Fruit fly (Drosophila melanogaster) whole organism, prepupa: ENCODE measurements around the gene mRpS33.

Source experiments
- CG10631 ChIP-seq: fragments of 200-800 bp; sonication (Bioruptor generic); optimal IDR thresholded peaks from 2 replicates; lab custom pipeline; 2016; ENCODE audit warnings: missing biosample characterization, missing genetic modification characterization
- CG10669 ChIP-seq: fragments of 200-800 bp; sonication (Bioruptor generic); optimal IDR thresholded peaks from 3 replicates; lab custom pipeline; 2018; ENCODE audit warnings: missing biosample characterization, mild to moderate bottlenecking, missing genetic modification characterization, moderate library complexity
- CG11762 ChIP-seq: fragments of 200-800 bp; sonication (Bioruptor generic); optimal IDR thresholded peaks from 3 replicates; lab custom pipeline; 2016; ENCODE audit warnings: missing biosample characterization, missing genetic modification characterization; ENCODE audit not compliant: insufficient read depth
- CG11902 ChIP-seq: fragments of 200-800 bp; sonication (Bioruptor generic); optimal IDR thresholded peaks from 3 replicates; lab custom pipeline; 2016; ENCODE audit warnings: missing biosample characterization, missing genetic modification characterization
- CG15336 ChIP-seq: fragments of 200-800 bp; sonication (Bioruptor generic); IDR thresholded peaks from 2 replicates; pipeline ENCODE4 v1.3.6; 2022; ENCODE audit warnings: missing biosample characterization, missing genetic modification characterization
- CG16779 ChIP-seq: fragments of 200-800 bp; sonication (Bioruptor generic); optimal IDR thresholded peaks from 3 replicates; lab custom pipeline; 2017; ENCODE audit warnings: missing biosample characterization, mild to moderate bottlenecking, missing genetic modification characterization
- CG3032 ChIP-seq: fragments of 200-800 bp; optimal IDR thresholded peaks from 2 replicates; lab custom pipeline; 2019; ENCODE audit warnings: missing biosample characterization, mild to moderate bottlenecking, missing genetic modification characterization, moderate library complexity
- CG32006 ChIP-seq: fragments of 200-800 bp; sonication (Bioruptor generic); optimal IDR thresholded peaks from 3 replicates; lab custom pipeline; 2017; ENCODE audit warnings: missing biosample characterization, mild to moderate bottlenecking, missing genetic modification characterization
- CG34406 ChIP-seq: fragments of 200-800 bp; sonication (Bioruptor generic); optimal IDR thresholded peaks from 3 replicates; lab custom pipeline; 2016; ENCODE audit warnings: missing biosample characterization, missing genetic modification characterization
- CG3919 ChIP-seq: fragments of 200-800 bp; sonication (Bioruptor generic); optimal IDR thresholded peaks from 3 replicates; lab custom pipeline; 2016; ENCODE audit warnings: missing biosample characterization, missing genetic modification characterization
- CG4318 ChIP-seq: fragments of 200-800 bp; sonication (Bioruptor generic); optimal IDR thresholded peaks from 3 replicates; lab custom pipeline; 2017; ENCODE audit warnings: missing biosample characterization, mild to moderate bottlenecking, missing genetic modification characterization
- CG6163 ChIP-seq: fragments of 200-800 bp; sonication (Bioruptor generic); IDR thresholded peaks from 3 replicates; pipeline ENCODE4 v1.3.6; 2022; ENCODE audit warnings: missing biosample characterization, missing genetic modification characterization
- CG6792 ChIP-seq: fragments of 200-800 bp; sonication (Bioruptor generic); optimal IDR thresholded peaks from 3 replicates; lab custom pipeline; 2016; ENCODE audit warnings: missing biosample characterization, missing genetic modification characterization
- CG6808 ChIP-seq: fragments of 200-800 bp; sonication (Bioruptor generic); optimal IDR thresholded peaks from 3 replicates; lab custom pipeline; 2017; ENCODE audit warnings: missing biosample characterization, missing genetic modification characterization, mild to moderate bottlenecking, moderate library complexity, missing genetic modification reagents
- CG6854 ChIP-seq: fragments of 200-800 bp; sonication (Bioruptor generic); optimal IDR thresholded peaks from 2 replicates; lab custom pipeline; 2017; ENCODE audit warnings: missing biosample characterization, mild to moderate bottlenecking, missing genetic modification characterization
- CG7368 ChIP-seq: fragments of 200-800 bp; sonication (Bioruptor generic); optimal IDR thresholded peaks from 3 replicates; lab custom pipeline; 2016; ENCODE audit warnings: missing biosample characterization, missing genetic modification characterization
- CG8319 ChIP-seq: fragments of 200-800 bp; sonication (Bioruptor generic); optimal IDR thresholded peaks from 3 replicates; lab custom pipeline; 2016; ENCODE audit warnings: missing biosample characterization, missing genetic modification characterization
- Eip75B ChIP-seq: fragments of 200-800 bp; sonication (Bioruptor generic); optimal IDR thresholded peaks from 3 replicates; lab custom pipeline; 2016; ENCODE audit warnings: missing biosample characterization, missing genetic modification characterization
- Eip78C ChIP-seq: fragments of 200-800 bp; sonication (Bioruptor generic); peaks from one replicate; lab custom pipeline; 2016; ENCODE audit warnings: missing biosample characterization, missing genetic modification characterization
- Gug ChIP-seq: fragments of 200-800 bp; sonication (Bioruptor generic); IDR thresholded peaks from 2 replicates; pipeline ENCODE4 v1.3.6; 2022; ENCODE audit warnings: missing biosample characterization, missing genetic modification characterization
- Hr39 ChIP-seq: fragments of 200-800 bp; sonication (Bioruptor generic); optimal IDR thresholded peaks from 2 replicates; lab custom pipeline; 2016; ENCODE audit warnings: missing biosample characterization, missing genetic modification characterization
- Lpt ChIP-seq: fragments of 200-800 bp; sonication (Bioruptor generic); optimal IDR thresholded peaks from 3 replicates; lab custom pipeline; 2016; ENCODE audit warnings: missing biosample characterization, missing genetic modification characterization
- Met ChIP-seq: fragments of 200-800 bp; sonication (Bioruptor generic); optimal IDR thresholded peaks from 3 replicates; lab custom pipeline; 2016; ENCODE audit warnings: missing biosample characterization, missing genetic modification characterization
- Smox ChIP-seq: fragments of 200-800 bp; sonication (Bioruptor generic); optimal IDR thresholded peaks from 3 replicates; lab custom pipeline; 2016; ENCODE audit warnings: missing biosample characterization, missing genetic modification characterization
- Sox102F ChIP-seq: fragments of 200-800 bp; sonication (Bioruptor generic); optimal IDR thresholded peaks from 2 replicates; lab custom pipeline; 2016; ENCODE audit warnings: missing biosample characterization, mild to moderate bottlenecking, missing genetic modification characterization
- Sox14 ChIP-seq: fragments of 200-800 bp; sonication (Bioruptor generic); optimal IDR thresholded peaks from 3 replicates; lab custom pipeline; 2016; ENCODE audit warnings: missing biosample characterization, missing genetic modification characterization
- Sox15 ChIP-seq: fragments of 200-800 bp; sonication (Bioruptor generic); optimal IDR thresholded peaks from 3 replicates; lab custom pipeline; 2016; ENCODE audit warnings: missing biosample characterization, missing genetic modification characterization
- achi ChIP-seq: fragments of 200-800 bp; sonication (Bioruptor generic); optimal IDR thresholded peaks from 3 replicates; lab custom pipeline; 2016; ENCODE audit warnings: missing biosample characterization, missing genetic modification characterization
- cyc ChIP-seq: fragments of 200-800 bp; sonication (Bioruptor generic); optimal IDR thresholded peaks from 3 replicates; lab custom pipeline; 2016; ENCODE audit warnings: missing biosample characterization, missing genetic modification characterization
- fd59A ChIP-seq: fragments of 200-800 bp; sonication (Bioruptor generic); optimal IDR thresholded peaks from 2 replicates; lab custom pipeline; 2017; ENCODE audit warnings: missing biosample characterization, mild to moderate bottlenecking, missing genetic modification characterization, missing genetic modification reagents
- fkh ChIP-seq: fragments of 200-800 bp; sonication (Bioruptor generic); optimal IDR thresholded peaks from 3 replicates; lab custom pipeline; 2017; ENCODE audit warnings: missing biosample characterization, mild to moderate bottlenecking, missing genetic modification characterization, moderate library complexity
- lz ChIP-seq: fragments of 200-800 bp; sonication (Bioruptor generic); optimal IDR thresholded peaks from 3 replicates; lab custom pipeline; 2016; ENCODE audit warnings: missing biosample characterization, missing genetic modification characterization
- pdm3 ChIP-seq: fragments of 200-800 bp; sonication (Bioruptor generic); optimal IDR thresholded peaks from 3 replicates; lab custom pipeline; 2016; ENCODE audit warnings: missing biosample characterization, missing genetic modification characterization
- salr ChIP-seq, 2 experiments: fragments of 200-800 bp; sonication (Bioruptor generic); optimal IDR thresholded peaks; 3 replicates each; lab custom pipeline; 2016 to 2018; ENCODE audit warnings: missing biosample characterization in 2 of 2, missing genetic modification characterization in 2 of 2, mild to moderate bottlenecking in 1 of 2
- spab ChIP-seq: fragments of 200-800 bp; sonication (Bioruptor generic); optimal IDR thresholded peaks from 2 replicates; lab custom pipeline; 2017; ENCODE audit warnings: missing biosample characterization, mild to moderate bottlenecking, missing genetic modification characterization, missing genetic modification reagents
- ss ChIP-seq, 2 experiments: fragments of 200-800 bp; sonication (Bioruptor generic); optimal IDR thresholded peaks; 2 replicates in 1 of 2; 3 replicates in 1 of 2; lab custom pipeline; 2017 to 2018; ENCODE audit warnings: mild to moderate bottlenecking in 2 of 2, missing biosample characterization in 2 of 2, missing genetic modification characterization in 2 of 2, moderate library complexity in 1 of 2
- svp ChIP-seq: fragments of 200-800 bp; sonication (Bioruptor generic); peaks from one replicate; lab custom pipeline; 2016; ENCODE audit warnings: missing biosample characterization, missing genetic modification characterization
- topi ChIP-seq: fragments of 200-800 bp; sonication (Bioruptor generic); optimal IDR thresholded peaks from 3 replicates; lab custom pipeline; 2016; ENCODE audit warnings: missing biosample characterization, missing genetic modification characterization
- vri ChIP-seq: fragments of 200-800 bp; sonication (Bioruptor generic); optimal IDR thresholded peaks from 3 replicates; lab custom pipeline; 2016; ENCODE audit warnings: missing biosample characterization, mild to moderate bottlenecking, missing genetic modification characterization

mRpS33 gene

dm6 chr3R:16403023-16403733, 33.2 kb downstream of the mRpS33 start, which contains the start of gene ss:
TSS of gene ss (minus strand) at chr3R:16403690.
- peak; percentile 26 to 83 for TF ChIP-seq ss (GFP tag; optimal IDR thresholded peaks at IDR 0.05; lab: Kevin White, UChicago)
- no peak for TF ChIP-seq CG3032 (tag; lab: Kevin White, UChicago)
- TF ChIP-seq, all 60 proteins: peak for 1

- peak; percentile 32 for TF ChIP-seq svp
- no peak for TF ChIP-seq cyc
Measured at dm6 chr3R:16396565-16396964, 39.8 kb downstream of the mRpS33 start.

dm6 chr3R:16395448-16395847, 40.9 kb downstream of the mRpS33 start:
- TF ChIP-seq CG8319 (no peak), Met (GFP tag; lab: Kevin White, UChicago) (peak; percentile 41), cyc (no peak), CG10669 (no peak), CG6854 (GFP tag; lab: Kevin White, UChicago) (no peak), lz (GFP tag; lab: Kevin White, UChicago) (peak; percentile 4), Sox14 (GFP tag; lab: Kevin White, UChicago) (no peak), Smox (peak; percentile 34), svp (peak; percentile 61), achi (no peak), Hr39 (GFP tag; lab: Kevin White, UChicago) (no peak), pdm3 (GFP tag; lab: Kevin White, UChicago) (no peak), fkh (GFP tag; lab: Kevin White, UChicago) (no peak), CG16779 (tag; lab: Kevin White, UChicago) (no peak), Eip75B (GFP tag; lab: Kevin White, UChicago) (no peak), CG15336 (GFP tag; lab: Robert Waterston, UW) (no peak), fd59A (no peak), Sox102F (GFP tag; lab: Kevin White, UChicago) (no peak), CG6792 (no peak), CG10631 (GFP tag; lab: Kevin White, UChicago) (no peak), CG11762 (GFP tag; lab: Kevin White, UChicago) (no peak), Sox15 (GFP tag; lab: Kevin White, UChicago) (no peak), Gug (GFP tag; lab: Robert Waterston, UW) (no peak), CG11902 (GFP tag; lab: Kevin White, UChicago) (no peak), CG32006 (no peak), vri (GFP tag; lab: Kevin White, UChicago) (peak; percentile 35), CG3919 (GFP tag; lab: Kevin White, UChicago) (no peak), salr (GFP tag; optimal IDR thresholded peaks at IDR 0.05; lab: Kevin White, UChicago) (no peak)

- TF ChIP-seq CG4318 (GFP tag; lab: Kevin White, UChicago) (no peak), CG34406 (no peak), CG10669 (no peak), Lpt (GFP tag; lab: Kevin White, UChicago) (no peak), ss (GFP tag; optimal IDR thresholded peaks at IDR 0.05; lab: Kevin White, UChicago) (peak; percentile 44 to 97)
Measured at dm6 chr3R:16394531-16394930, 41.9 kb downstream of the mRpS33 start.

- TF ChIP-seq CG7368 (GFP tag; lab: Kevin White, UChicago) (no peak), Gug (GFP tag; lab: Robert Waterston, UW) (no peak), topi (GFP tag; lab: Kevin White, UChicago) (no peak), spab (no peak), Eip78C (no peak), CG6163 (GFP tag; lab: Robert Waterston, UW) (no peak), salr (GFP tag; optimal IDR thresholded peaks at IDR 0.05; lab: Kevin White, UChicago) (no peak), fkh (GFP tag; lab: Kevin White, UChicago) (no peak), CG6808 (no peak)
Measured at dm6 chr3R:16389117-16389516, 47.3 kb downstream of the mRpS33 start.
